Fruit fly (Drosophila melanogaster): ENCODE results near the gene Tango14.
A peak's percentile ranks its signal among the peaks of the same experiment; 100 is the strongest.

The Tango14 gene

DNA sequence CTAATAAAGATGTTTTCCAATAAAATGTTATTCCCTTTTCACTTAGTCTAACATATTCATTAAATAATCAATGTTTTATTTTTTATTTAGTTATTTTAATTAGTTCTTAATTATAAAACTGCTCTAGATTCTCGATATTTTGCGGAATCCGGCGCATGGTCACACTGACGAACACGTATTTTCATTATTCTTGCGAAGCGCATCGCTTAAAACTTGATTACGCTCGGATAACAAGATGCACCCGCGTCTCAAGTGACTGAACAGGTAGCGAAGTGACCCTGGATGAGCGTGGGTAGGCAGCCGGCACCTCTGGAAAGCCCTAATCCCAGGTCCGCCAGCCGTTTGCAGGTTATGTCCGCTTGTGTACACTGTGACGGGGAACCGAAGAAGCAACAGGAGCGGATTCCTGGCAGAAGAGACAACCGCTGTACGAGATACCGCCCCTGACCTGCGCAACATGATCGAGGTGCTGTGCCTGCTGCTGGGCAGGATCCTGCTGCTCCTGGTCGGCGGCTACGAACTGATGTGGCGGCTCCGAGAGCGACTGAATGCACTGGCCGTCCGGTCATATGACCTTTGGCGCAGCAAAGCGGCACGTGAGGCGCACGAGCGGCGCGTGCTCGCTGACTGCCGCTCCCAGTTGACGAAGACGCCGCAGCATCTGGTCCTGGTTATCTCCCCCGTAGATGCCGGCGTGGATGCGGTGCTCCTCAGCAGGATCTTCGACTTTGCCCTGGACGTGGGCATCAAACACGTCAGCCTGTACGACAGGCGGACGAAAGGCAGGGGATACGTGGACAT is at the start of gene Tango14:
Tango14 (plus strand) TSS at position 143 of the 801 bp plus-strand sequence.
- TF ChIP-seq pan (optimal IDR thresholded peaks at IDR 0.05): no peak
- no peak for TF ChIP-seq CG8478 (optimal IDR thresholded peaks at IDR 0.05)
- TF ChIP-seq EcR (GFP tag; optimal IDR thresholded peaks at IDR 0.05): no peak
- TF ChIP-seq usp (GFP tag; optimal IDR thresholded peaks at IDR 0.05): no peak
- TF ChIP-seq Dll (optimal IDR thresholded peaks at IDR 0.05): no peak
- TF ChIP-seq psq (optimal IDR thresholded peaks at IDR 0.05): no peak

DNA sequence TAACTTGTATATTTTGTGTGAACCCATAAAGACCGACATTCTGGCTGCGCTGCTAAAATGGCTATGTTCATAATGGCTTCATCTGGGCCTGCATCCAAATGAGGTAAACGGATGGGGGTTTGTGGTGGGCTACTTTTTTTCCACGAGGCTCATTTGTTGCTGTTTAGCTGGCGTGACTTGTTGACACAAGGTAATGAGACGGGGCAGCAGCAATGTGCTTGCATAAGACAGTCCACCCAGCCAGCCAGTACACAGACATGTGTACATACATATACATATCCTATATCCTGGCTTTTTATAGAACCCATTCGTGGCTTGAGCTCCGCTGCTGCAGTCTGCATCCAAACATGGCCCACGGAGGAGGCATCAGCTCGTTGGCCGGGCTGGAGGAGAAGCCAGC is 45.8 kb upstream of the Tango14 start, which contains the start of gene CG14340:
CG14340 (plus strand) TSS at position 301 of the 400 bp plus-strand sequence.
- no peak for TF ChIP-seq Dll (optimal IDR thresholded peaks at IDR 0.05)
- TF ChIP-seq psq (optimal IDR thresholded peaks at IDR 0.05): no peak
- TF ChIP-seq EcR (GFP tag; optimal IDR thresholded peaks at IDR 0.05): no peak
- TF ChIP-seq usp (GFP tag; optimal IDR thresholded peaks at IDR 0.05): no peak
- TF ChIP-seq CG8478 (optimal IDR thresholded peaks at IDR 0.05): no peak
- TF ChIP-seq pan (optimal IDR thresholded peaks at IDR 0.05): no peak

DNA sequence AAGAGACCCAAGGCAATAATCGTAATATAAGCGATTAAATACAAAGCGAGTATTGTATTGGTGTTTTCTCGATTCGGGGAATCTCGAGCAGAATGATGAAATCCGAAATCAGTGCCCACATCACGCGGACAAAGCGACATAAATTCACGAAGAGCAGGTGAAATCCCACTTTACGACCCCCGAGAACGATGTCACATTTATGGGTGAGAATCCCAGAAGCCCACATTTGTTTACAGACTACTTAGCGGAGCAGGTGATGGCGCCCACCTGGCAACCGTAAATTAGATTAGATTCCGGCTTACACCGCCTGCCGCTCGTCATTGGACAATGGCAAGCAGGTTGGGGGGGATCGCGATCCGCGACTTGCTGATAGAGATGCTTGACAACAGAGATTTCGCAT is 44.2 kb upstream of the Tango14 start:
- no peak for TF ChIP-seq psq (optimal IDR thresholded peaks at IDR 0.05)
- TF ChIP-seq CG8478 (optimal IDR thresholded peaks at IDR 0.05): no peak
- no peak for TF ChIP-seq EcR (GFP tag; optimal IDR thresholded peaks at IDR 0.05)
- no peak for TF ChIP-seq Dll (optimal IDR thresholded peaks at IDR 0.05)
- no peak for TF ChIP-seq usp (GFP tag; optimal IDR thresholded peaks at IDR 0.05)
- no peak for TF ChIP-seq pan (optimal IDR thresholded peaks at IDR 0.05)

DNA sequence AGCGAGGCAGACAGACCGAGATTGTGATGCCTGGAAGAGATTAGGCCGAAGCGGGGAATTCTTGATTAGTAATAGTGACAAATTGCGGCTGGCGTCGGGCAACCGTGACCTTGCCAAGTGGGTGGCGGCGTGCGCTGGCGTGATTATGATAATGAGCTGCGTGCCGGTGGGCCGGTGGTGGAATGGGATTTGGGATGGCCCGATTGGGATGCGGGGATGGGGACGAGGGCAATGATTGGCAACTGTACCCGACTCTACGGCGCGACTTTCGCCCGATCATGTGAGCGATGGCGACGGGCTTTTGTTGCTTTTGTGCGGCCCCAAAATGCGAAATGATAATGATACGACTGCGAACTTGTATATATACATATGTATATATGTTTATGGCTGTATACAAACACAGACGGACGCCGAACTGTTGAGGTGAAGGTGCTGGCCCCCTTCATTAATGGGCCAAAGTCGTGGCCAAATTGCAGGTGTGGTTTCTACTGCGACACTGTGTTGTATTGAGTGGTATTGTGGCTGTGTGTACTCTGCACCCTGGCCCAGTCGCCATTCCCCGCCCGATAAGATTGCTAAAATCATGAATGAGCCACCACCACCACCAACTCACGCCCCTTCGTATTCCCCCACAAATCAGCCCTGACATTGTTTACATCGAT is 41.7 kb upstream of the Tango14 start:
- no peak for TF ChIP-seq Dll (optimal IDR thresholded peaks at IDR 0.05)

DNA sequence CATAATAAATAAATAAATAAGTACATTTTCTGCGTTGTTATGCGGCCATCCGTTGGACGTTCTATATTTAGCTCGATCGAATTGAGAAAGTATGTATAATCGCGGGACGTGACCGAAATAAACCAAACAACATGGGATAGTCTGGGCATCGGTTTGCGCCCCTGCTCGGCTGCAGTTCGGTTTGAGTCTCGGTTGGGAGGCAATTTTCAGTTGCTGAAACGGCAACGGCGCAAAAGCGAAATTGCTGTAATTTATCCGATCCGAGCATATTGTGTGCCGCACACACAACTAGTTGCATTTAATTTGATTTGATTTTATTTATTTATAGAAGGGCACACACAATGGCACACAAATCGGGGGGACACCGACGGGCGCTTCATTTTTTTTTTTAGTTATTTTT is 40.3 kb upstream of the Tango14 start:
- TF ChIP-seq usp (GFP tag; optimal IDR thresholded peaks at IDR 0.05): no peak
- TF ChIP-seq CG8478 (optimal IDR thresholded peaks at IDR 0.05): no peak
- TF ChIP-seq Dll (optimal IDR thresholded peaks at IDR 0.05): no peak
- no peak for TF ChIP-seq EcR (GFP tag; optimal IDR thresholded peaks at IDR 0.05)
- no peak for TF ChIP-seq psq (optimal IDR thresholded peaks at IDR 0.05)
- TF ChIP-seq pan (optimal IDR thresholded peaks at IDR 0.05): no peak

DNA sequence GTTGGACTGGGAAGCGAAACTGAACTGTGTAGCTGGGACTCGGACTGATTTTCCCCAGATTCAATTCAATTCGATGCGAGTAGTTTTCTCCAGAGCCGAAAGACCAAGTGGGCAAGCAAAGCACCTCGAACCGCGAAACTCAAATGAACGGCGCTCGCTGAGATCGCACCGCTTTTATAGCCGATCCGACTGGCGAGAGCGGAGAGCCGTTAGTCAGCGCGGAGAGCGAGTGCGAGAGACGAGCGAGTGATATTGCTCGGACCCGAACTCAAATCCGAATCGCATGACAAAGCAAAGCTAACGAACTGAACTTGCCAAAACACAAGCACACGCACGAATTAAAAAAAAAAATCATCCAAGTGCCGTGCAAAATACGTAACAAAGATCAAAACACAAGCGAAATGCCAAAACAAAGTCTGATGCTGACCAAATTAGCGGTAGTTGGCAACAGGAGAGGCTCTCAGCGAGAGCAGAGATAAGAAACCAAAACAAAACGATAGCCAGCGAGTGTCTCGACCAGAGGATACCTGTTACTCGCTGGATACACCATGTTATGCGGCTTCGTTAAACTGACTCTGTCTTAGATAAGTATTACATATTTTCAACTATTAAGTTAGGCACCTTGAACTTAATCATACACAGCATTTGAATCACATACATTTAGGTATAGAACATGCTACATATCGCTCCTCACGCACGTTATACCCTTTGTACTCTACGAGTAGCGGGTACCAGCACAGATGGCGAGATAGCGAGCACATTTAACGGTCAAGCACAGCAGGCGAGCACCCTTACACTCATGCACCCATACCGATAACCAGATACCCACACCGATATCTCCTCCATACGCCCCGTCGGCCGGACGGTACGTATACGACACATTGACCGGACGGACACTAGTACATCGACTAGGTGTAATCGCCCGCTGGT is 39.3 kb upstream of the Tango14 start:
- TF ChIP-seq psq (optimal IDR thresholded peaks at IDR 0.05) (no peak), pan (optimal IDR thresholded peaks at IDR 0.05) (peak; percentile 96), CG8478 (optimal IDR thresholded peaks at IDR 0.05) (no peak), Dll (optimal IDR thresholded peaks at IDR 0.05) (peak; percentile 93), EcR (GFP tag; optimal IDR thresholded peaks at IDR 0.05) (peak in 1 of 2 experiments; percentile 23), usp (GFP tag; optimal IDR thresholded peaks at IDR 0.05) (no peak)

DNA sequence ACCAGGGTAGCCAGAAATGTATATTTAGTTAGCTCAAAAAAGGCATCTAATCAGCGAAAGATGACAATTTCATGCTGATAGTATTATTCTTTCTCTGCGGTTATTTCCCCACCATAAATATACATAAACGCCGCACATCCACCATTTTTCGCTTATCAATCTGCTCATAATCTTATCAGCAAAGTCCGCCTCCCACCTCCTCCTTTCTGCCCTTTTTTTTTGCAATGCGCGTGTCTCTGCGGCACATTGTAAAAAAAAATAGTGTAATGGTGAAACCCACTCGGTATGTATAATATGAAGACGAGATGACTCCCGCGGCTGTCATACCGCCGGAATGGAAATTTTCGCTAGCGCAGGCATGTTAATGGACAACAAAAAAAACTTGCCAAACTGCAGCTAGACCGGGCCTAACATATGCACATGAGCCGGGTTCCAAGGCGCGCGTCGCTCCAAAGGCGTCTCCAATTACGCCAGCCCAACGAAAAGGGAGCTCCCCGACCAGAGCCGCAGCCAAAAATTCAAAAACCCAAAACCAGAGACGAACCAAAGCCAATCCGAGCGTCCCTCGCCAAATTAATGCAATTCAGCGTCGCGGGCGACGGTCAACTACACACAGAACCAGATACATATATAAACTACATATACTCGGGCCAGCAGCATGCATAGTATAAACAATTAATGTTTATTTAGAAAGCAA is 38.1 kb upstream of the Tango14 start:
- TF ChIP-seq usp (GFP tag; optimal IDR thresholded peaks at IDR 0.05) (no peak), Dll (optimal IDR thresholded peaks at IDR 0.05) (no peak), psq (optimal IDR thresholded peaks at IDR 0.05) (no peak), CG8478 (optimal IDR thresholded peaks at IDR 0.05) (no peak), EcR (GFP tag; optimal IDR thresholded peaks at IDR 0.05) (no peak), pan (optimal IDR thresholded peaks at IDR 0.05) (no peak)

DNA sequence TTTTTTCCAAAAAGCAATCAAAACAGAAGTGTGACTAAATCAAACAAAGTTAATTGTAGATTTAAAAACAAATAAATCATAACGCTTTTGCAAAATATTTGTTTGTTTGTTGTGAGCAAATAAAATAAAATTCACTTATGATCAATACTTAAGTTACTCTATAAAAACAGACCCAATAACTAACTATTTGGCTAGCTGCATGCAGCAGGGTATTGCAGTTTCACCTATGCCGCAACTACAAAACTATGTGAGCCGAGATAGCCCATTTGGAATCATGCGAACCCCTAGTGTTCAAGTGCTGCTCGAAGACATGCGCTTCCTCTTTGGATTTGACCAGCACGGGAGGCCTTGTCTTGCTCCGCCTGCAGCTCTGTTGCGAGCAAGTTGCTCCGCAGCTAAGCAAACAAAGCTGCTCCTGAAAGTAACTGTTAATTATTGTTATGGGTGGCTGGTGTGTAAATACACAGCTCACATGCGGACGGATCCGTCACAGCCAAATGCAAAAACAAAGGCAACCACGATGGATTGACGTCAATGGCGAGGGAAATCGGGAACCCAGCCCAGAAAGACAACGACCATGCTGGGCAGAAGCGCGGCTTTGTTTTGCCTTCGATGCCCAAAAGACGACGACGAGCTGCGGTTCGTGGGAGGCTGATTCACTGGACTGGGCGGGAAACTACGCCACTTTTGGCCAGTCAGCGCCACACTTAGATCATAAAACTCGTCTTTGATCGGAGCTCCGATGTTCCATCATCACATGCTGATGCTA is 36.3 kb upstream of the Tango14 start:
- TF ChIP-seq EcR (GFP tag; optimal IDR thresholded peaks at IDR 0.05): no peak
- TF ChIP-seq CG8478 (optimal IDR thresholded peaks at IDR 0.05): no peak
- TF ChIP-seq psq (optimal IDR thresholded peaks at IDR 0.05): no peak
- TF ChIP-seq pan (optimal IDR thresholded peaks at IDR 0.05): no peak
- no peak for TF ChIP-seq usp (GFP tag; optimal IDR thresholded peaks at IDR 0.05)
- TF ChIP-seq Dll (optimal IDR thresholded peaks at IDR 0.05): no peak

DNA sequence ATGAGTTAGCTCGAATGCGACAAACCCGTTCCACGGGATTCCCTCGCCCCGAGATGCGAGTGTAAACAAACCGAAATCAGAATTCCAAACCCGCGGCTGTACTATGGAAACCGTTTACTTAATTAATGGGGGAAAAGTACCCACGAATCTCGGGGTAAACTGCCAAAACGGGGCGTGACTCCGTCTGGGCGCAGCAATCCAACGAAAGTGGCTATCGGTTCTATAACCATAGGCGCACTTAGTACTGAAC is 35.8 kb upstream of the Tango14 start:
- TF ChIP-seq pan (optimal IDR thresholded peaks at IDR 0.05): no peak
- TF ChIP-seq Dll (optimal IDR thresholded peaks at IDR 0.05): no peak
- no peak for TF ChIP-seq EcR (GFP tag; optimal IDR thresholded peaks at IDR 0.05)
- TF ChIP-seq psq (optimal IDR thresholded peaks at IDR 0.05): no peak
- TF ChIP-seq usp (GFP tag; optimal IDR thresholded peaks at IDR 0.05): no peak
- no peak for TF ChIP-seq CG8478 (optimal IDR thresholded peaks at IDR 0.05)

DNA sequence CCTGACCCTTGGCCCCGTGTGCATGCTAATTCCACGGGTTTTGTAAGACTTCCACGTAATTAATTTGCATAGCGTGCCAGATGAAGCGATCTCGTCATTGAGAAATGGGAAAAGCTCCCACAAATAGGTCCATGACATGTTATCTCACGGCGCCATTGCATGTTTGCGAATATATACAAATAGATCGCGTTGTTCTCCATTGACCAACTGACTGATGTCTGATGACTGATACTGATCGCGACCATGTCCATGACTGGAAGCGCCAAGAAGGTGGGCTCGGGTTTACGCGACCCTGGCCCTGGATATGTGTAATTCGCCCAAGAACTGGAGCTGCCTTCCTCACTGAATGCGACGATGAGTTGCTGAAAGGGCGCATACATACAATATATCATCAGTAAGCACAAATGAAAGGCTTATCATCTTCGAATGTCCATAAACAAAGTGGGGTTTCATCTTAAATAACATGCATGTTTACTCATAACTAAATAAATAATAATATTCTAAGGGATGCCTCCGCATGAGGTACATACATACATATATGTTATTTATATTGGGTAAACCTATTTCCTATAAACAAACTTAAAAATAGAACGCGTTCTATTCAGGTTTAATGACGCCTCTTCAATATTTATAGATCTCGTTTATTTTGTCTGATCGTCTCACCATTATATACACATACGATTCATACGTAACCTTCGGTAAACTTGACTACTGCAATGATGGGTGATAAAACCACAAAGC is 35.2 kb upstream of the Tango14 start:
- no peak for TF ChIP-seq pan (optimal IDR thresholded peaks at IDR 0.05)
- TF ChIP-seq EcR (GFP tag; optimal IDR thresholded peaks at IDR 0.05): no peak
- no peak for TF ChIP-seq CG8478 (optimal IDR thresholded peaks at IDR 0.05)
- no peak for TF ChIP-seq usp (GFP tag; optimal IDR thresholded peaks at IDR 0.05)

Measured in whole organism.